Fruit fly (Drosophila melanogaster): ENCODE measurements around the gene RpS10a.

Gene RpS10a

DNA sequence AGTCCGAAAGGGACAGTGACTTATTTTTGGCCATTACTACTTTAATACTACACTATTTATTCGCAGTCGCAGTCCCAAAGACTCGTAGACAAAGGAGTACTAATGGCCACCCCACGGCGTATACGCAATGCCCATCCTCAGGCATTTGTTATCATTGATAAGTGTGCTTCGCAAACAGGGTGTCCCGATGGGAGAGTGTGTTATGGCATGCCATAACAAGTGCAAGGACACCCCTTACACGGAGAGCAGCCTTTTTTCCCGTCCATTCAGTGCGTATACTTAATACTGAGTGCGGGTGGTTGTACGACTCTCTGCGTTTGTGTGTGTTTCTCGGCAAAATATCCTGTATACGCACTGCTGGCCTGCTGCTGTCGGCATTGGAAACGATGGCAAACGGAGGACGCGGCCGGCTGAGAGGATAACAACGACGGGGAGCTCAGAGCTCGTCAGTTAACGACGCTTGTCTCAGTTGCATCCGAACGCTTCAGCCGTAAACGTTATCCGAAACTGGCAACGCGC, 9.5 kb downstream of the RpS10a start, which contains the start of gene unc80 (continued):
- TF ChIP-seq Deaf1 (tag; optimal IDR thresholded peaks at IDR 0.05) = peak; percentile 84
- TF ChIP-seq CG34224 (GFP tag; IDR thresholded peaks at IDR 0.05; ENCODE audit: partially characterized antibody) = no peak
- no peak for TF ChIP-seq toy (GFP tag; IDR thresholded peaks at IDR 0.05)
- no peak for TF ChIP-seq hkb (optimal IDR thresholded peaks at IDR 0.05)
- 0 out of 2 replicates have a peak, but pooled peaks have one; percentile 15 for TF ChIP-seq hkb (GFP tag; IDR thresholded peaks at IDR 0.05)
- no peak for TF ChIP-seq ERR (GFP tag; optimal IDR thresholded peaks at IDR 0.05)
- no peak for TF ChIP-seq cad (GFP tag; optimal IDR thresholded peaks at IDR 0.05)
- TF ChIP-seq dati (GFP tag; IDR thresholded peaks at IDR 0.05) = no peak
- TF ChIP-seq mld (GFP tag; IDR thresholded peaks at IDR 0.05; ENCODE audit: partially characterized antibody) = no peak
- 0 out of 2 replicates have a peak, but pooled peaks have one; percentile 24 for TF ChIP-seq CG11247 (GFP tag; IDR thresholded peaks at IDR 0.05)
- TF ChIP-seq hb (GFP tag; IDR thresholded peaks at IDR 0.05; ENCODE audit: partially characterized antibody) = no peak
- TF ChIP-seq CG9437 (GFP tag; optimal IDR thresholded peaks at IDR 0.05) = no peak
- TF ChIP-seq CG13894 (tag; optimal IDR thresholded peaks at IDR 0.05) = no peak
- no peak for TF ChIP-seq CG1647 (GFP tag; optimal IDR thresholded peaks at IDR 0.05)
- no peak for TF ChIP-seq gcm2 (GFP tag; optimal IDR thresholded peaks at IDR 0.05)
- TF ChIP-seq CG10654 (GFP tag; optimal IDR thresholded peaks at IDR 0.05) = no peak
- no peak for TF ChIP-seq ap (GFP tag; IDR thresholded peaks at IDR 0.05)
- TF ChIP-seq Rfx (GFP tag; IDR thresholded peaks at IDR 0.05) = 0 out of 2 replicates have a peak, but pooled peaks have one; percentile 29
- TF ChIP-seq Ets65A (GFP tag) = peak; percentile 13
- no peak for TF ChIP-seq CG6272 (GFP tag; IDR thresholded peaks at IDR 0.05)
- no peak for TF ChIP-seq CG17912 (GFP tag; optimal IDR thresholded peaks at IDR 0.05)
- TF ChIP-seq D19A (tag; optimal IDR thresholded peaks at IDR 0.05) = no peak
- no peak for TF ChIP-seq CG7357 (GFP tag; IDR thresholded peaks at IDR 0.05)
- no peak for TF ChIP-seq Nf-YC (tag; optimal IDR thresholded peaks at IDR 0.05)
- peak; percentile 59 for TF ChIP-seq CG2120 (GFP tag; optimal IDR thresholded peaks at IDR 0.05)
- no peak for TF ChIP-seq gem (tag; optimal IDR thresholded peaks at IDR 0.05)
- no peak for TF ChIP-seq PHDP (tag; optimal IDR thresholded peaks at IDR 0.05)
- TF ChIP-seq CG4854 (GFP tag; optimal IDR thresholded peaks at IDR 0.05) = no peak
- TF ChIP-seq HLH54F (GFP tag; optimal IDR thresholded peaks at IDR 0.05) = no peak
- no peak for TF ChIP-seq sna (GFP tag; IDR thresholded peaks at IDR 0.05; ENCODE audit: partially characterized antibody)
- TF ChIP-seq Atf6 (GFP tag; IDR thresholded peaks at IDR 0.05) = 0 out of 2 replicates have a peak, but pooled peaks have one; percentile 21
- no peak for TF ChIP-seq ssp (GFP tag; IDR thresholded peaks at IDR 0.05)
- no peak for TF ChIP-seq unc-4 (GFP tag; IDR thresholded peaks at IDR 0.05; ENCODE audit: partially characterized antibody)
- no peak for TF ChIP-seq CG34376 (GFP tag; optimal IDR thresholded peaks at IDR 0.05)
- TF ChIP-seq crol (GFP tag; IDR thresholded peaks at IDR 0.05) = no peak
- peak; percentile 27; the same call in 1 of the 2 replicates for TF ChIP-seq lmd (GFP tag; IDR thresholded peaks at IDR 0.05)

dm6 chr3R:27662857-27663256, 10.3 kb downstream of the RpS10a start:
- TF ChIP-seq chinmo (GFP tag; IDR thresholded peaks at IDR 0.05; ENCODE audit: partially characterized antibody) = 0 out of 4 replicates have a peak, but pooled peaks have one; percentile 30
- TF ChIP-seq CG8478 (optimal IDR thresholded peaks at IDR 0.05) = peak; percentile 7
- peak; percentile 27; the same call in 1 of the 2 replicates for TF ChIP-seq CG32767 (GFP tag; IDR thresholded peaks at IDR 0.05)
- no peak for TF ChIP-seq cg (GFP tag; optimal IDR thresholded peaks at IDR 0.05)
- peak; percentile 87 for TF ChIP-seq ewg (GFP tag; optimal IDR thresholded peaks at IDR 0.05)
- peak; percentile 80; the same call in 2 of the 3 replicates for TF ChIP-seq CG34422 (GFP tag; IDR thresholded peaks at IDR 0.05)
- 0 out of 2 replicates have a peak, but pooled peaks have one; percentile 16 for TF ChIP-seq crol (GFP tag; IDR thresholded peaks at IDR 0.05)
- peak; percentile 1 for TF ChIP-seq CG18599 (GFP tag; optimal IDR thresholded peaks at IDR 0.05)
- no peak for TF ChIP-seq lilli (GFP tag; optimal IDR thresholded peaks at IDR 0.05)
- 0 out of 3 replicates have a peak, but pooled peaks have one; percentile 17 for TF ChIP-seq CG11456 (GFP tag; IDR thresholded peaks at IDR 0.05)
- TF ChIP-seq scrt (GFP tag; optimal IDR thresholded peaks at IDR 0.05) = peak; percentile 100
- no peak for TF ChIP-seq CG34224 (GFP tag; IDR thresholded peaks at IDR 0.05; ENCODE audit: partially characterized antibody)
